Worm (Caenorhabditis elegans): ENCODE measurements around the gene clec-255.
"Not testable (repeated sequence)": the region's sequence is repeated elsewhere in the genome, so short reads cannot be mapped to it uniquely, and the experiment has no call there.

ce11 chrV:18754328-18754727 lies 16.2 kb downstream of the clec-255 start, which contains the start of gene clec-254:
- TF ChIP-seq efl-1 (GFP tag; optimal IDR thresholded peaks at IDR 0.05); F37B4.10 (GFP tag; IDR thresholded peaks at IDR 0.05); ceh-91 (GFP tag; IDR thresholded peaks at IDR 0.05); akir-1 (GFP tag; optimal IDR thresholded peaks at IDR 0.05); zfh-2 (GFP tag; conservative IDR thresholded peaks at IDR 0.05); ama-1 (optimal IDR thresholded peaks at IDR 0.05); ama-1 (GFP tag; optimal IDR thresholded peaks at IDR 0.05); dpl-1 (GFP tag; optimal IDR thresholded peaks at IDR 0.05); ztf-22 (GFP tag; optimal IDR thresholded peaks at IDR 0.05); ztf-26 (tag; optimal IDR thresholded peaks at IDR 0.05); sptf-2 (GFP tag; optimal IDR thresholded peaks at IDR 0.05); Y79H2A.3 (GFP tag; conservative IDR thresholded peaks at IDR 0.05); B0035.1 (tag; optimal IDR thresholded peaks at IDR 0.05); rec-8 (tag; optimal IDR thresholded peaks at IDR 0.05): not testable (repeated sequence)
